Worm (Caenorhabditis elegans): ENCODE measurements around the gene Y116A8C.470.

ce11 chrIV:16946746-16947145 lies 27.6 kb upstream of the Y116A8C.470 start, which contains the start of the genes Y116A8C.9 and arf-6:
- TF ChIP-seq nhr-6 (tag; optimal IDR thresholded peaks at IDR 0.05) (no peak), nhr-237 (tag; optimal IDR thresholded peaks at IDR 0.05) (no peak), lin-11 (tag; optimal IDR thresholded peaks at IDR 0.05) (peak; percentile 62)
